Worm (Caenorhabditis elegans): Measurements from ENCODE around the gene B0416.10.

The B0416.10 gene

ce11 chrX:9225273-9225672, 49.2 kb downstream of the B0416.10 start (continued):
- TF ChIP-seq mdl-1 (tag; optimal IDR thresholded peaks at IDR 0.05) (peak in 1 of 2 experiments; percentile 5), lin-11 (tag; optimal IDR thresholded peaks at IDR 0.05) (no peak), sem-4 (tag; optimal IDR thresholded peaks at IDR 0.05) (no peak), lin-39 (tag; optimal IDR thresholded peaks at IDR 0.05) (no peak), nhr-21 (tag; optimal IDR thresholded peaks at IDR 0.05) (peak; percentile 10), ZK546.5 (tag; optimal IDR thresholded peaks at IDR 0.05) (no peak), ztf-1 (GFP tag; conservative IDR thresholded peaks at IDR 0.05) (no peak), lin-13 (GFP tag; optimal IDR thresholded peaks at IDR 0.05) (no peak), nhr-23 (tag; optimal IDR thresholded peaks at IDR 0.05) (no peak), ama-1 (optimal IDR thresholded peaks at IDR 0.05) (no peak), egl-27 (tag; optimal IDR thresholded peaks at IDR 0.05) (no peak), nhr-25 (tag; optimal IDR thresholded peaks at IDR 0.05) (peak; percentile 14), gmeb-1 (tag; optimal IDR thresholded peaks at IDR 0.05) (peak; percentile 8), lsy-2 (tag; optimal IDR thresholded peaks at IDR 0.05) (no peak), nhr-10 (tag; optimal IDR thresholded peaks at IDR 0.05) (no peak), nhr-6 (tag; optimal IDR thresholded peaks at IDR 0.05) (no peak), mab-5 (tag; optimal IDR thresholded peaks at IDR 0.05) (no peak), ztf-11 (tag; optimal IDR thresholded peaks at IDR 0.05) (no peak), unc-55 (GFP tag; optimal IDR thresholded peaks at IDR 0.05) (no peak)
